Fruit fly (Drosophila melanogaster) whole organism, embryonic: Measurements from ENCODE around the gene Tcs4.

Source experiments
- Atf-2 ChIP-seq: fragments of 200-800 bp; sonication (Bioruptor generic); optimal IDR thresholded peaks from 2 replicates; lab custom pipeline; 2016; ENCODE audit warnings: missing biosample characterization, missing genetic modification characterization
- CG10321 ChIP-seq: fragments of 200-800 bp; sonication (Bioruptor generic); IDR thresholded peaks from 2 replicates; pipeline ENCODE4 v1.3.6; 2022; ENCODE audit warnings: missing biosample characterization, missing genetic modification characterization
- CG11456 ChIP-seq: fragments of 200-800 bp; sonication (Bioruptor generic); IDR thresholded peaks from 3 replicates; pipeline ENCODE4 v1.3.6; 2022; ENCODE audit warnings: missing biosample characterization, missing genetic modification characterization
- CG12236 ChIP-seq: fragments of 200-800 bp; sonication (Bioruptor generic); optimal IDR thresholded peaks from 2 replicates; lab custom pipeline; 2016; ENCODE audit warnings: missing biosample characterization, missing genetic modification characterization
- CG13296 ChIP-seq: fragments of 200-800 bp; sonication (Bioruptor generic); optimal IDR thresholded peaks from 3 replicates; lab custom pipeline; 2018; ENCODE audit warnings: missing biosample characterization, mild to moderate bottlenecking, missing genetic modification characterization
- CG13775 ChIP-seq: fragments of 200-800 bp; sonication (Bioruptor generic); optimal IDR thresholded peaks from 3 replicates; lab custom pipeline; 2017; ENCODE audit warnings: missing biosample characterization, mild to moderate bottlenecking, missing genetic modification characterization
- CG15073 ChIP-seq: fragments of 200-800 bp; sonication (Bioruptor generic); optimal IDR thresholded peaks from 2 replicates; lab custom pipeline; 2016; ENCODE audit warnings: missing biosample characterization, missing genetic modification characterization
- CG15479 ChIP-seq: fragments of 200-800 bp; sonication (Bioruptor generic); optimal IDR thresholded peaks from 3 replicates; lab custom pipeline; 2019; ENCODE audit warnings: missing biosample characterization, mild to moderate bottlenecking, missing genetic modification characterization, moderate library complexity
- CG16779 ChIP-seq: fragments of 200-800 bp; sonication (Bioruptor generic); IDR thresholded peaks from 2 replicates; pipeline ENCODE4 v1.3.6; 2022; ENCODE audit warnings: missing biosample characterization, missing genetic modification characterization
- CG17328 ChIP-seq: fragments of 200-800 bp; sonication (Bioruptor generic); IDR thresholded peaks from 2 replicates; pipeline ENCODE4 v1.3.6; 2022; ENCODE audit warnings: missing biosample characterization, missing genetic modification characterization
- CG17361 ChIP-seq: fragments of 200-800 bp; sonication (Bioruptor generic); IDR thresholded peaks from 3 replicates; pipeline ENCODE4 v1.3.6; 2022; ENCODE audit warnings: missing biosample characterization, missing genetic modification characterization
- CG30431 ChIP-seq: fragments of 200-800 bp; sonication (Bioruptor generic); optimal IDR thresholded peaks from 2 replicates; lab custom pipeline; 2017; ENCODE audit warnings: missing biosample characterization, missing genetic modification characterization
- CG32532 ChIP-seq: fragments of 200-800 bp; sonication (Bioruptor generic); IDR thresholded peaks from 2 replicates; pipeline ENCODE4 v1.3.6; 2022; ENCODE audit warnings: missing biosample characterization, missing genetic modification characterization
- CG7357 ChIP-seq: fragments of 200-800 bp; sonication (Bioruptor generic); IDR thresholded peaks from 3 replicates; pipeline ENCODE4 v1.3.6; 2022; ENCODE audit warnings: missing biosample characterization, missing genetic modification characterization
- CG7987 ChIP-seq: fragments of 200-800 bp; sonication (Bioruptor generic); optimal IDR thresholded peaks from 2 replicates; lab custom pipeline; 2018; ENCODE audit warnings: missing biosample characterization, mild to moderate bottlenecking, missing genetic modification characterization, moderate library complexity
- CG8089 ChIP-seq: fragments of 200-800 bp; sonication (Bioruptor generic); optimal IDR thresholded peaks from 3 replicates; lab custom pipeline; 2016; ENCODE audit warnings: missing biosample characterization, missing genetic modification characterization
- CG9215 ChIP-seq: fragments of 200-800 bp; sonication (Bioruptor generic); IDR thresholded peaks from 2 replicates; pipeline ENCODE4 v1.3.6; 2022; ENCODE audit warnings: missing biosample characterization, missing genetic modification characterization
- CG9876 ChIP-seq: fragments of 200-800 bp; sonication (Bioruptor generic); optimal IDR thresholded peaks from 2 replicates; lab custom pipeline; 2016; ENCODE audit warnings: missing biosample characterization, missing genetic modification characterization
- Dad ChIP-seq: fragments of 200-800 bp; sonication (Bioruptor generic); optimal IDR thresholded peaks from 3 replicates; lab custom pipeline; 2016; ENCODE audit warnings: missing biosample characterization, missing genetic modification characterization
- Doc3 ChIP-seq: fragments of 200-800 bp; sonication (Bioruptor generic); IDR thresholded peaks from 3 replicates; pipeline ENCODE4 v1.3.6; 2022; ENCODE audit warnings: missing biosample characterization, missing genetic modification characterization; ENCODE audit not compliant: partially characterized antibody
- HLH54F ChIP-seq: fragments of 200-800 bp; sonication (Bioruptor generic); optimal IDR thresholded peaks from 3 replicates; lab custom pipeline; 2016; ENCODE audit warnings: missing biosample characterization, missing genetic modification characterization
- Hey ChIP-seq: fragments of 200-800 bp; sonication (Bioruptor generic); optimal IDR thresholded peaks from 3 replicates; lab custom pipeline; 2018; ENCODE audit warnings: missing biosample characterization, mild to moderate bottlenecking, missing genetic modification characterization
- Neu2 ChIP-seq: fragments of 200-800 bp; sonication (Bioruptor generic); optimal IDR thresholded peaks from 3 replicates; lab custom pipeline; 2016; ENCODE audit warnings: missing biosample characterization, missing genetic modification characterization, borderline replicate concordance
- Nf-YA ChIP-seq: fragments of 200-800 bp; sonication (Bioruptor generic); IDR thresholded peaks from 2 replicates; pipeline ENCODE4 v1.3.6; 2022; ENCODE audit warnings: missing biosample characterization, missing genetic modification characterization
- Nf-YB ChIP-seq: fragments of 200-800 bp; sonication (Bioruptor generic); optimal IDR thresholded peaks from 3 replicates; lab custom pipeline; 2019; ENCODE audit warnings: missing biosample characterization, mild to moderate bottlenecking, missing genetic modification characterization, moderate library complexity
- Pdp1 ChIP-seq, 2 experiments: fragments of 200-800 bp; sonication (Bioruptor generic); optimal IDR thresholded peaks; 3 replicates each; lab custom pipeline; 2016; ENCODE audit warnings: missing biosample characterization in 2 of 2, missing genetic modification characterization in 2 of 2, mild to moderate bottlenecking in 1 of 2, moderate library complexity in 1 of 2
- Six4 ChIP-seq: fragments of 200-800 bp; sonication (Bioruptor generic); optimal IDR thresholded peaks from 2 replicates; lab custom pipeline; 2016; ENCODE audit warnings: missing biosample characterization, missing genetic modification characterization
- Xrp1 ChIP-seq: fragments of 200-800 bp; sonication (Bioruptor generic); IDR thresholded peaks from 2 replicates; pipeline ENCODE4 v1.3.6; 2022; ENCODE audit warnings: missing biosample characterization, missing genetic modification characterization
- ara ChIP-seq: fragments of 200-800 bp; sonication (Bioruptor generic); IDR thresholded peaks from 2 replicates; pipeline ENCODE4 v1.3.6; 2022; ENCODE audit warnings: missing biosample characterization, missing genetic modification characterization
- croc ChIP-seq: fragments of 200-800 bp; sonication (Bioruptor generic); conservative IDR thresholded peaks from 3 replicates; pipeline ENCODE4 v1.3.6; 2022; ENCODE audit warnings: missing biosample characterization, missing genetic modification characterization
- gfzf ChIP-seq: fragments of 200-800 bp; sonication (Bioruptor generic); optimal IDR thresholded peaks from 2 replicates; lab custom pipeline; 2016; ENCODE audit warnings: missing biosample characterization, mild to moderate bottlenecking, missing genetic modification characterization, moderate library complexity
- gro ChIP-seq: fragments of 200-800 bp; sonication (Bioruptor generic); optimal IDR thresholded peaks from 2 replicates; lab custom pipeline; 2016; ENCODE audit warnings: missing biosample characterization, missing genetic modification characterization
- lab ChIP-seq: fragments of 200-800 bp; sonication (Bioruptor generic); optimal IDR thresholded peaks from 3 replicates; lab custom pipeline; 2017; ENCODE audit warnings: missing biosample characterization, missing genetic modification characterization, mild to moderate bottlenecking, moderate library complexity, missing genetic modification reagents
- mam ChIP-seq: fragments of 200-800 bp; sonication (Bioruptor generic); optimal IDR thresholded peaks from 3 replicates; lab custom pipeline; 2016; ENCODE audit warnings: missing biosample characterization, missing genetic modification characterization
- mirr ChIP-seq: fragments of 200-800 bp; sonication (Bioruptor generic); optimal IDR thresholded peaks from 3 replicates; lab custom pipeline; 2018; ENCODE audit warnings: missing biosample characterization, mild to moderate bottlenecking, missing genetic modification characterization
- nau ChIP-seq: fragments of 200-800 bp; sonication (Bioruptor generic); optimal IDR thresholded peaks from 3 replicates; lab custom pipeline; 2017; ENCODE audit warnings: missing biosample characterization, mild to moderate bottlenecking, missing genetic modification characterization, missing genetic modification reagents
- nom ChIP-seq: fragments of 200-800 bp; sonication (Bioruptor generic); optimal IDR thresholded peaks from 2 replicates; lab custom pipeline; 2017; ENCODE audit warnings: missing biosample characterization, missing genetic modification characterization, mild to moderate bottlenecking, moderate library complexity, missing genetic modification reagents
- pb ChIP-seq: fragments of 200-800 bp; sonication (Bioruptor generic); optimal IDR thresholded peaks from 3 replicates; lab custom pipeline; 2016; ENCODE audit warnings: missing biosample characterization, missing genetic modification characterization
- pfk ChIP-seq: fragments of 200-800 bp; sonication (Bioruptor generic); optimal IDR thresholded peaks from 2 replicates; lab custom pipeline; 2018; ENCODE audit warnings: missing biosample characterization, mild to moderate bottlenecking, missing genetic modification characterization, moderate library complexity
- row ChIP-seq: fragments of 200-800 bp; sonication (Bioruptor generic); IDR thresholded peaks from 3 replicates; pipeline ENCODE4 v1.3.6; 2022; ENCODE audit warnings: missing biosample characterization, missing genetic modification characterization
- slp2 ChIP-seq: fragments of 200-800 bp; sonication (Bioruptor generic); optimal IDR thresholded peaks from 2 replicates; lab custom pipeline; 2016; ENCODE audit warnings: missing biosample characterization, missing genetic modification characterization
- sqz ChIP-seq: fragments of 200-800 bp; sonication (Bioruptor generic); optimal IDR thresholded peaks from 3 replicates; lab custom pipeline; 2018; ENCODE audit warnings: missing biosample characterization, mild to moderate bottlenecking, missing genetic modification characterization
- tap ChIP-seq: fragments of 200-800 bp; optimal IDR thresholded peaks from 3 replicates; lab custom pipeline; 2019; ENCODE audit warnings: missing biosample characterization, mild to moderate bottlenecking, missing genetic modification characterization, moderate library complexity
- trem ChIP-seq: fragments of 200-800 bp; optimal IDR thresholded peaks from 3 replicates; lab custom pipeline; 2019; ENCODE audit warnings: missing biosample characterization, mild to moderate bottlenecking, missing genetic modification characterization, moderate library complexity
- tup ChIP-seq: fragments of 200-800 bp; sonication (Bioruptor generic); optimal IDR thresholded peaks from 2 replicates; lab custom pipeline; 2016; ENCODE audit warnings: missing biosample characterization, mild to moderate bottlenecking, missing genetic modification characterization, moderate library complexity
- unc-4 ChIP-seq: fragments of 200-800 bp; sonication (Bioruptor generic); IDR thresholded peaks from 2 replicates; pipeline ENCODE4 v1.3.6; 2022; ENCODE audit warnings: missing biosample characterization, missing genetic modification characterization; ENCODE audit not compliant: partially characterized antibody

The Tcs4 gene

DNA sequence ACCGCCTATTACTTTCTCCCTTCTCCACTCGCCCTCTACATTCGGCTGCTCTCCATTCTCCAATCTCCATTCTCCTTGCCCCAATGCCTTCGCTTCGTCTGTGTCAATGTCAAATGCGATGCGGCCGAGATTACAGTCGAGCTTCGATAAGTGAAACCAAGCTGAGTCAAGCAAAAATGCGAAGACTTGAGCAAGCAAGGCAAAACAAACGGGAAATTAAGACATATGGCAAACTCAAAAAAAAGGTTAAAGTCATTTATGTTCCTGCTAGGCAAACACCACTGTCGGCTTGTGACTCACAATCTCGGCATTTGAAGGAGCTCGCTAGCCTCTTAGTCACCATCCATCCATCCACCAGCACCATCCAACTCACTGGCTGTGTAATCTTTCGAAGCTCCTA, 33.1 kb downstream of the Tcs4 start (continued):
- TF ChIP-seq CG9215 (GFP tag; lab: Robert Waterston, UW) (peak; percentile 85), CG13775 (peak; percentile 93), sqz (peak; percentile 78), nom (peak; percentile 96), tap (tag; lab: Kevin White, UChicago) (peak; percentile 86), Doc3 (GFP tag; lab: Robert Waterston, UW) (no peak), HLH54F (GFP tag; lab: Kevin White, UChicago) (peak; percentile 96), Neu2 (GFP tag; lab: Kevin White, UChicago) (peak; percentile 77), Nf-YB (peak; percentile 84), gfzf (GFP tag; lab: Kevin White, UChicago) (peak; percentile 14), CG13296 (GFP tag; lab: Kevin White, UChicago) (peak; percentile 87), CG7987 (GFP tag; lab: Kevin White, UChicago) (peak; percentile 86), CG30431 (GFP tag; lab: Kevin White, UChicago) (peak; percentile 97), CG32532 (peak; percentile 93), CG11456 (GFP tag; lab: Robert Waterston, UW) (peak; percentile 96), unc-4 (GFP tag; lab: Robert Waterston, UW) (no peak), CG10321 (GFP tag; lab: Robert Waterston, UW) (peak; percentile 78), croc (GFP tag; lab: Robert Waterston, UW) (peak; percentile 91), pfk (peak; percentile 13), ara (GFP tag; lab: Robert Waterston, UW) (peak; percentile 95), Nf-YA (peak; percentile 85), nau (GFP tag; lab: Kevin White, UChicago) (no peak), CG16779 (GFP tag; lab: Robert Waterston, UW) (peak; percentile 90), Atf-2 (GFP tag; lab: Kevin White, UChicago) (peak; percentile 97), CG15073 (GFP tag; lab: Kevin White, UChicago) (peak; percentile 86), CG12236 (GFP tag; lab: Kevin White, UChicago) (peak; percentile 96), CG7357 (GFP tag; lab: Robert Waterston, UW) (peak; percentile 87), tup (GFP tag; lab: Kevin White, UChicago) (peak; percentile 97), pb (GFP tag; lab: Kevin White, UChicago) (peak; percentile 96), CG9876 (GFP tag; lab: Kevin White, UChicago) (peak; percentile 98), Xrp1 (GFP tag; lab: Robert Waterston, UW) (peak; percentile 97), Hey (tag; lab: Kevin White, UChicago) (peak; percentile 89), trem (peak; percentile 80), CG17361 (peak; percentile 92), Dad (GFP tag; lab: Kevin White, UChicago) (peak; percentile 97), slp2 (GFP tag; lab: Kevin White, UChicago) (peak; percentile 90), CG15479 (GFP tag; lab: Kevin White, UChicago) (no peak), Pdp1 (GFP tag; optimal IDR thresholded peaks at IDR 0.05; lab: Kevin White, UChicago) (peak; percentile 96 to 98), mam (GFP tag; lab: Kevin White, UChicago) (peak; percentile 99), Six4 (GFP tag; lab: Kevin White, UChicago) (peak; percentile 94), lab (peak; percentile 95), row (GFP tag; lab: Robert Waterston, UW) (peak; percentile 98), gro (GFP tag; lab: Kevin White, UChicago) (peak; percentile 97), mirr (GFP tag; lab: Kevin White, UChicago) (peak; percentile 86), CG17328 (GFP tag; lab: Robert Waterston, UW) (peak; percentile 98), CG8089 (peak; percentile 96)
- TF ChIP-seq, all 482 proteins: peak for 428
